Fruit fly (Drosophila melanogaster) whole organism, embryonic: ENCODE measurements around the gene tok.

Experiments used
- Abd-B ChIP-seq: fragments of 200-800 bp; sonication (Bioruptor generic); optimal IDR thresholded peaks from 2 replicates; lab custom pipeline; 2018; ENCODE audit warnings: missing biosample characterization, mild to moderate bottlenecking, missing genetic modification characterization, moderate library complexity
- CG10147 ChIP-seq: fragments of 200-800 bp; sonication (Bioruptor generic); optimal IDR thresholded peaks from 2 replicates; lab custom pipeline; 2019; ENCODE audit warnings: missing biosample characterization, mild to moderate bottlenecking, missing genetic modification characterization, moderate library complexity
- CG15514 ChIP-seq: fragments of 200-800 bp; sonication (Bioruptor generic); optimal IDR thresholded peaks from 3 replicates; lab custom pipeline; 2017; ENCODE audit warnings: missing biosample characterization, missing genetic modification characterization, mild to moderate bottlenecking, moderate library complexity, missing genetic modification reagents
- CG1602 ChIP-seq: fragments of 200-800 bp; sonication (Bioruptor generic); optimal IDR thresholded peaks from 3 replicates; lab custom pipeline; 2016; ENCODE audit warnings: missing biosample characterization, missing genetic modification characterization
- CG3281 ChIP-seq: fragments of 200-800 bp; sonication (Bioruptor generic); optimal IDR thresholded peaks from 3 replicates; lab custom pipeline; 2017; ENCODE audit warnings: missing biosample characterization, mild to moderate bottlenecking, missing genetic modification characterization
- CG34376 ChIP-seq: fragments of 200-800 bp; sonication (Bioruptor generic); optimal IDR thresholded peaks from 2 replicates; lab custom pipeline; 2018; ENCODE audit warnings: missing biosample characterization, mild to moderate bottlenecking, missing genetic modification characterization
- CG8089 ChIP-seq: fragments of 200-800 bp; sonication (Bioruptor generic); optimal IDR thresholded peaks from 3 replicates; lab custom pipeline; 2016; ENCODE audit warnings: missing biosample characterization, missing genetic modification characterization
- CG8290 ChIP-seq, 3 experiments: fragments of 200-800 bp; sonication (Bioruptor generic); optimal IDR thresholded peaks; 2 replicates each; lab custom pipeline; 2016 to 2019; ENCODE audit warnings: missing biosample characterization in 3 of 3, missing genetic modification characterization in 3 of 3, mild to moderate bottlenecking in 2 of 3, moderate library complexity in 1 of 3
- CG8388 ChIP-seq: fragments of 200-800 bp; sonication (Bioruptor generic); optimal IDR thresholded peaks from 2 replicates; lab custom pipeline; 2019; ENCODE audit warnings: missing biosample characterization, mild to moderate bottlenecking, missing genetic modification characterization, moderate library complexity
- CG9727 ChIP-seq: fragments of 200-800 bp; sonication (Bioruptor generic); optimal IDR thresholded peaks from 3 replicates; lab custom pipeline; 2017; ENCODE audit warnings: missing biosample characterization, mild to moderate bottlenecking, missing genetic modification characterization
- Doc3 ChIP-seq: fragments of 200-800 bp; sonication (Bioruptor generic); IDR thresholded peaks from 3 replicates; pipeline ENCODE4 v1.3.6; 2022; ENCODE audit warnings: missing biosample characterization, missing genetic modification characterization; ENCODE audit not compliant: partially characterized antibody
- Fer1 ChIP-seq: fragments of 200-800 bp; sonication (Bioruptor generic); optimal IDR thresholded peaks from 2 replicates; lab custom pipeline; 2017; ENCODE audit warnings: missing biosample characterization, mild to moderate bottlenecking, missing genetic modification characterization
- HLH3B ChIP-seq: fragments of 200-800 bp; sonication (Bioruptor generic); IDR thresholded peaks from 2 replicates; pipeline ENCODE4 v1.3.6; 2022; ENCODE audit warnings: missing biosample characterization, missing genetic modification characterization
- NfI ChIP-seq: fragments of 200-800 bp; sonication (Bioruptor generic); optimal IDR thresholded peaks from 3 replicates; lab custom pipeline; 2018; ENCODE audit warnings: missing biosample characterization, mild to moderate bottlenecking, missing genetic modification characterization, moderate library complexity
- Ptx1 ChIP-seq: fragments of 200-800 bp; sonication (Bioruptor generic); IDR thresholded peaks from 2 replicates; pipeline ENCODE4 v1.3.6; 2022; ENCODE audit warnings: missing biosample characterization, missing genetic modification characterization
- Tbp ChIP-seq: fragments of >200 bp; optimal IDR thresholded peaks from 2 replicates; lab custom pipeline; 2018; ENCODE audit warnings: missing biosample characterization, missing genetic modification characterization
- Trl ChIP-seq, 3 experiments: fragments of >200 bp in 2 of 3; fragments of 200-800 bp in 1 of 3; sonication (Bioruptor generic) in 1 of 3; optimal IDR thresholded peaks; 2 replicates in 1 of 3; 3 replicates in 2 of 3; lab custom pipeline; 2016 to 2017; ENCODE audit warnings: missing biosample characterization in 1 of 3, missing genetic modification characterization in 1 of 3
- az2 ChIP-seq: fragments of 200-800 bp; sonication (Bioruptor generic); optimal IDR thresholded peaks from 3 replicates; lab custom pipeline; 2016; ENCODE audit warnings: missing biosample characterization, missing genetic modification characterization
- bsh ChIP-seq, 2 experiments: fragments of 200-800 bp; sonication (Bioruptor generic); optimal IDR thresholded peaks; 2 replicates each; lab custom pipeline; 2017 to 2018; ENCODE audit warnings: mild to moderate bottlenecking in 2 of 2, missing biosample characterization in 2 of 2, missing genetic modification characterization in 2 of 2, moderate library complexity in 1 of 2
- dmrt99B ChIP-seq: fragments of 200-800 bp; sonication (Bioruptor generic); optimal IDR thresholded peaks from 2 replicates; lab custom pipeline; 2018; ENCODE audit warnings: missing biosample characterization, mild to moderate bottlenecking, missing genetic modification characterization, moderate library complexity
- fd64A ChIP-seq: fragments of 200-800 bp; sonication (Bioruptor generic); optimal IDR thresholded peaks from 3 replicates; lab custom pipeline; 2018; ENCODE audit warnings: missing biosample characterization, mild to moderate bottlenecking, missing genetic modification characterization
- gcm ChIP-seq: fragments of 200-800 bp; sonication (Bioruptor generic); optimal IDR thresholded peaks from 2 replicates; lab custom pipeline; 2019; ENCODE audit warnings: missing biosample characterization, mild to moderate bottlenecking, missing genetic modification characterization, moderate library complexity
- pan ChIP-seq, 4 experiments: fragments of >200 bp in 3 of 4; fragments of 200-800 bp in 1 of 4; sonication (Bioruptor generic) in 1 of 4; optimal IDR thresholded peaks in 3 of 4; IDR thresholded peaks in 1 of 4; 2 replicates each; pipeline versions ENCODE4 v1.3.6 to Lab custom; 2017 to 2022; ENCODE audit warnings: missing biosample characterization in 2 of 4, missing genetic modification characterization in 2 of 4, mixed read lengths in 1 of 4
- sd ChIP-seq: fragments of 200-800 bp; sonication (Bioruptor generic); optimal IDR thresholded peaks from 3 replicates; lab custom pipeline; 2018; ENCODE audit warnings: missing biosample characterization, mild to moderate bottlenecking, missing genetic modification characterization, moderate library complexity
- stc ChIP-seq: fragments of 200-800 bp; sonication (Bioruptor generic); IDR thresholded peaks from 2 replicates; pipeline ENCODE4 v1.3.6; 2022; ENCODE audit warnings: missing biosample characterization, missing genetic modification characterization
- toy ChIP-seq: fragments of 200-800 bp; sonication (Bioruptor generic); IDR thresholded peaks from 2 replicates; pipeline ENCODE4 v1.3.6; 2022; ENCODE audit warnings: missing biosample characterization, missing genetic modification characterization
- tup ChIP-seq: fragments of 200-800 bp; sonication (Bioruptor generic); optimal IDR thresholded peaks from 2 replicates; lab custom pipeline; 2016; ENCODE audit warnings: missing biosample characterization, mild to moderate bottlenecking, missing genetic modification characterization, moderate library complexity
- zfh1 ChIP-seq: fragments of 200-800 bp; sonication (Bioruptor generic); IDR thresholded peaks from 3 replicates; pipeline ENCODE4 v1.3.6; 2022; ENCODE audit warnings: missing biosample characterization, missing genetic modification characterization

tok gene

dm6 chr3R:24798595-24798994 lies 79.1 kb downstream of the tok start (continued):
- no peak for TF ChIP-seq Abd-B (GFP tag; lab: Kevin White, UChicago)
- peak; percentile 64 for TF ChIP-seq sd
- peak in 1 of 2 experiments; percentile 15 for TF ChIP-seq bsh (GFP tag; optimal IDR thresholded peaks at IDR 0.05; lab: Kevin White, UChicago)
- no peak for TF ChIP-seq CG34376 (GFP tag; lab: Kevin White, UChicago)
- TF ChIP-seq Doc3 (GFP tag; lab: Robert Waterston, UW): no peak
- TF ChIP-seq CG8290 (GFP tag; optimal IDR thresholded peaks at IDR 0.05; lab: Kevin White, UChicago): no peak
- no peak for TF ChIP-seq CG8290 (tag; optimal IDR thresholded peaks at IDR 0.05; lab: Kevin White, UChicago)
- no peak for TF ChIP-seq fd64A
- TF ChIP-seq Fer1 (GFP tag; lab: Kevin White, UChicago): peak; percentile 5
- peak; percentile 19 for TF ChIP-seq CG10147
- TF ChIP-seq CG9727 (GFP tag; lab: Kevin White, UChicago): no peak
- no peak for TF ChIP-seq CG8388
- no peak for TF ChIP-seq NfI
- TF ChIP-seq CG15514 (GFP tag; lab: Kevin White, UChicago): peak; percentile 12
- no peak for TF ChIP-seq CG1602 (GFP tag; lab: Kevin White, UChicago)
- TF ChIP-seq CG3281 (GFP tag; lab: Kevin White, UChicago): peak; percentile 33
- no peak for TF ChIP-seq pan (optimal IDR thresholded peaks at IDR 0.05; lab: Kevin White, UChicago)
- TF ChIP-seq pan (GFP tag; optimal IDR thresholded peaks at IDR 0.05 in 1 of 2, IDR thresholded peaks at IDR 0.05 in 1 of 2): peak in 1 of 2 experiments; percentile 32
- no peak for TF ChIP-seq tup (GFP tag; lab: Kevin White, UChicago)
- no peak for TF ChIP-seq az2 (GFP tag; lab: Kevin White, UChicago)
- TF ChIP-seq dmrt99B: no peak
- TF ChIP-seq HLH3B (GFP tag; lab: Robert Waterston, UW): peak; percentile 39; the same call in 1 of the 2 replicates
- peak; percentile 48 for TF ChIP-seq gcm
- TF ChIP-seq Trl (optimal IDR thresholded peaks at IDR 0.05; lab: Kevin White, UChicago): peak; percentile 2 to 21
- no peak for TF ChIP-seq Trl (GFP tag; optimal IDR thresholded peaks at IDR 0.05; lab: Kevin White, UChicago)
- TF ChIP-seq Tbp: no peak
- no peak for TF ChIP-seq CG8089 (GFP tag; lab: Kevin White, UChicago)
- TF ChIP-seq zfh1 (GFP tag; lab: Robert Waterston, UW): no peak
- TF ChIP-seq stc (GFP tag; lab: Robert Waterston, UW): peak; percentile 31; the same call in 1 of the 2 replicates
- TF ChIP-seq toy: no peak
- 0 out of 2 replicates have a peak, but pooled peaks have one; percentile 21 for TF ChIP-seq Ptx1 (GFP tag; lab: Robert Waterston, UW)
